Worm (Caenorhabditis elegans) whole organism, young adult: Measurements from ENCODE around the gene zzz-1.
A peak's percentile ranks its signal among the peaks of the same experiment; 100 is the strongest.

Source experiments
- B0261.1 ChIP-seq: sonication (generic microtip); optimal IDR thresholded peaks from 2 replicates; lab custom pipeline; 2016; ENCODE audit warnings: mild to moderate bottlenecking, missing genetic modification characterization, moderate library complexity, missing compliant biosample characterization
- B0336.3 ChIP-seq: fragments of 200-800 bp; sonication (Bioruptor generic); IDR thresholded peaks from 2 replicates; pipeline ENCODE4 v1.3.6; 2022; ENCODE audit warnings: missing genetic modification characterization, missing compliant biosample characterization
- C06A6.2 ChIP-seq: fragments of 200-800 bp; sonication (Bioruptor generic); conservative IDR thresholded peaks from 2 replicates; pipeline ENCODE4 v1.3.6; 2022; ENCODE audit warnings: missing genetic modification characterization, missing compliant biosample characterization
- C17E4.6 ChIP-seq: fragments of 200-800 bp; sonication (Bioruptor generic); IDR thresholded peaks from 2 replicates; pipeline ENCODE4 v1.3.6; 2022; ENCODE audit warnings: missing genetic modification reagents, missing genetic modification characterization, missing compliant biosample characterization
- F49E8.2 ChIP-seq: sonication (generic microtip); optimal IDR thresholded peaks from 3 replicates; lab custom pipeline; 2017; ENCODE audit warnings: missing genetic modification characterization, mild to moderate bottlenecking, missing compliant biosample characterization, antibody characterized with exemption, moderate library complexity; ENCODE audit not compliant: insufficient read depth
- F57A8.1 ChIP-seq: fragments of 200-800 bp; sonication (Bioruptor generic); optimal IDR thresholded peaks from 2 replicates; lab custom pipeline; 2018; ENCODE audit warnings: mild to moderate bottlenecking, missing genetic modification characterization, moderate library complexity, missing compliant biosample characterization
- K11D2.4 ChIP-seq: fragments of 200-800 bp; sonication (Bioruptor generic); IDR thresholded peaks from 2 replicates; pipeline ENCODE4 v1.3.6; 2022; ENCODE audit warnings: missing genetic modification reagents, missing genetic modification characterization, missing compliant biosample characterization
- K12H6.12 ChIP-seq: fragments of 200-800 bp; sonication (Bioruptor generic); optimal IDR thresholded peaks from 2 replicates; lab custom pipeline; 2018; ENCODE audit warnings: mild to moderate bottlenecking, missing genetic modification characterization, missing compliant biosample characterization
- T07F8.4 ChIP-seq: sonication (generic microtip); optimal IDR thresholded peaks from 2 replicates; lab custom pipeline; 2016; ENCODE audit warnings: mild to moderate bottlenecking, missing genetic modification characterization, moderate library complexity, missing compliant biosample characterization
- Y53F4B.3 ChIP-seq: fragments of 200-800 bp; sonication (Bioruptor generic); IDR thresholded peaks from 2 replicates; pipeline ENCODE4 v1.3.6; 2022; ENCODE audit warnings: missing genetic modification reagents, missing genetic modification characterization, missing compliant biosample characterization
- Y56A3A.18 ChIP-seq: fragments of 200-800 bp; sonication (Bioruptor generic); IDR thresholded peaks from 2 replicates; pipeline ENCODE4 v1.3.6; 2022; ENCODE audit warnings: missing genetic modification reagents, missing genetic modification characterization, missing compliant biosample characterization
- Y67H2A.10 ChIP-seq: fragments of 200-800 bp; sonication (Bioruptor generic); conservative IDR thresholded peaks from 2 replicates; pipeline ENCODE4 v1.3.6; 2022; ENCODE audit warnings: missing genetic modification reagents, missing genetic modification characterization, missing compliant biosample characterization
- Y95B8A.8 ChIP-seq: fragments of 200-800 bp; sonication (Bioruptor generic); IDR thresholded peaks from 2 replicates; pipeline ENCODE4 v1.3.6; 2022; ENCODE audit warnings: missing genetic modification reagents, missing genetic modification characterization, missing compliant biosample characterization
- atf-7 ChIP-seq: sonication (generic microtip); optimal IDR thresholded peaks from 2 replicates; lab custom pipeline; 2017; ENCODE audit warnings: mild to moderate bottlenecking, missing genetic modification characterization, missing compliant biosample characterization
- cebp-1 ChIP-seq, 2 experiments: fragments of 200-800 bp in 1 of 2; sonication (Bioruptor generic) in 1 of 2; sonication (generic microtip) in 1 of 2; IDR thresholded peaks in 1 of 2; optimal IDR thresholded peaks in 1 of 2; 2 replicates each; pipeline versions ENCODE4 v1.3.6 to Lab custom; 2017 to 2022; ENCODE audit warnings: missing compliant biosample characterization in 2 of 2, missing genetic modification characterization in 2 of 2, mild to moderate bottlenecking in 1 of 2, missing genetic modification reagents in 1 of 2, moderate library complexity in 1 of 2
- cebp-2 ChIP-seq: fragments of 200-800 bp; sonication (Bioruptor generic); IDR thresholded peaks from 2 replicates; pipeline ENCODE4 v1.3.6; 2022; ENCODE audit warnings: missing genetic modification characterization, missing compliant biosample characterization
- ceh-100 ChIP-seq: fragments of 200-800 bp; sonication (Bioruptor generic); IDR thresholded peaks from 2 replicates; pipeline ENCODE4 v1.3.6; 2022; ENCODE audit warnings: missing genetic modification reagents, missing genetic modification characterization, missing compliant biosample characterization
- die-1 ChIP-seq: sonication (generic microtip); optimal IDR thresholded peaks from 2 replicates; lab custom pipeline; 2016; ENCODE audit warnings: missing genotype, mild to moderate bottlenecking, missing genetic modification characterization, missing compliant biosample characterization
- dpl-1 ChIP-seq: fragments of 150-350 bp; optimal IDR thresholded peaks from 2 replicates; lab custom pipeline; 2014; ENCODE audit warnings: missing biosample characterization, missing genetic modification reagents, missing genetic modification characterization
- egl-44 ChIP-seq: fragments of 200-800 bp; sonication (Bioruptor generic); IDR thresholded peaks from 2 replicates; pipeline ENCODE4 v1.3.6; 2022; ENCODE audit warnings: missing genetic modification reagents, missing genetic modification characterization, missing compliant biosample characterization
- ekl-4 ChIP-seq: fragments of 200-800 bp; sonication (Bioruptor generic); IDR thresholded peaks from 2 replicates; pipeline ENCODE4 v1.3.6; 2022; ENCODE audit warnings: missing genetic modification reagents, missing genetic modification characterization, missing compliant biosample characterization
- gei-17 ChIP-seq: fragments of 200-800 bp; sonication (Bioruptor generic); optimal IDR thresholded peaks from 2 replicates; lab custom pipeline; 2018; ENCODE audit warnings: mild to moderate bottlenecking, missing genetic modification characterization, missing compliant biosample characterization
- hlh-12 ChIP-seq: sonication (generic microtip); optimal IDR thresholded peaks from 2 replicates; lab custom pipeline; 2016; ENCODE audit warnings: missing genetic modification characterization, missing compliant biosample characterization
- hlh-26 ChIP-seq: fragments of 200-800 bp; sonication (Bioruptor generic); conservative IDR thresholded peaks from 2 replicates; pipeline ENCODE4 v1.3.6; 2022; ENCODE audit warnings: missing genetic modification reagents, missing genetic modification characterization, missing compliant biosample characterization
- hmg-20 ChIP-seq: fragments of 200-800 bp; sonication (Bioruptor generic); IDR thresholded peaks from 2 replicates; pipeline ENCODE4 v1.3.6; 2022; ENCODE audit warnings: missing genetic modification reagents, missing genetic modification characterization, missing compliant biosample characterization
- hrde-1 ChIP-seq: sonication (generic microtip); optimal IDR thresholded peaks from 2 replicates; lab custom pipeline; 2016; ENCODE audit warnings: missing genetic modification characterization, mild to moderate bottlenecking, missing compliant biosample characterization, moderate library complexity, missing genotype, missing genetic modification reagents, borderline replicate concordance
- lag-1 ChIP-seq: fragments of 200-800 bp; sonication (Bioruptor generic); IDR thresholded peaks from 2 replicates; pipeline ENCODE4 v1.3.6; 2022; ENCODE audit warnings: missing genetic modification reagents, missing genetic modification characterization, missing compliant biosample characterization
- lin-26 ChIP-seq: fragments of 200-800 bp; sonication (Bioruptor generic); IDR thresholded peaks from 2 replicates; pipeline ENCODE4 v1.3.6; 2022; ENCODE audit warnings: missing genetic modification reagents, missing genetic modification characterization, missing compliant biosample characterization
- lin-35 ChIP-seq, 3 experiments: fragments of 150-350 bp in 2 of 3; sonication (generic microtip) in 1 of 3; optimal IDR thresholded peaks; 2 replicates each; lab custom pipeline; 2014 to 2018; ENCODE audit warnings: missing biosample characterization in 3 of 3, missing genetic modification characterization in 3 of 3, missing genetic modification reagents in 3 of 3
- lin-40 ChIP-seq: sonication (generic microtip); optimal IDR thresholded peaks from 2 replicates; lab custom pipeline; 2016; ENCODE audit warnings: missing genetic modification characterization, mild to moderate bottlenecking, missing compliant biosample characterization, missing genotype, missing genetic modification reagents
- madf-6 ChIP-seq: fragments of 200-800 bp; sonication (Bioruptor generic); IDR thresholded peaks from 2 replicates; pipeline ENCODE4 v1.3.6; 2022; ENCODE audit warnings: missing genetic modification reagents, missing genetic modification characterization, missing compliant biosample characterization
- madf-8 ChIP-seq: fragments of 200-800 bp; sonication (Bioruptor generic); conservative IDR thresholded peaks from 2 replicates; pipeline ENCODE4 v1.3.6; 2022; ENCODE audit warnings: missing genetic modification reagents, missing genetic modification characterization, missing compliant biosample characterization
- mcd-1 ChIP-seq: fragments of 200-800 bp; sonication (Bioruptor generic); IDR thresholded peaks from 2 replicates; pipeline ENCODE4 v1.3.6; 2022; ENCODE audit warnings: missing genetic modification reagents, missing genetic modification characterization, missing compliant biosample characterization
- mes-4 ChIP-seq: sonication (generic microtip); optimal IDR thresholded peaks from 2 replicates; lab custom pipeline; 2016; ENCODE audit warnings: missing genotype, missing genetic modification characterization, missing compliant biosample characterization
- nfya-2 ChIP-seq: fragments of 200-800 bp; sonication (Bioruptor generic); IDR thresholded peaks from 2 replicates; pipeline ENCODE4 v1.3.6; 2022; ENCODE audit warnings: missing genetic modification reagents, missing genetic modification characterization, missing compliant biosample characterization
- nfyb-1 ChIP-seq: fragments of 200-800 bp; sonication (Bioruptor generic); IDR thresholded peaks from 2 replicates; pipeline ENCODE4 v1.3.6; 2022; ENCODE audit warnings: missing genetic modification reagents, missing genetic modification characterization, missing compliant biosample characterization
- nhr-120 ChIP-seq: fragments of 200-800 bp; sonication (Bioruptor generic); IDR thresholded peaks from 2 replicates; pipeline ENCODE4 v1.3.6; 2022; ENCODE audit warnings: missing genetic modification characterization, missing compliant biosample characterization
- nhr-27 ChIP-seq: fragments of 200-800 bp; sonication (Bioruptor generic); optimal IDR thresholded peaks from 2 replicates; lab custom pipeline; 2018; ENCODE audit warnings: mild to moderate bottlenecking, missing genetic modification characterization, moderate library complexity, missing compliant biosample characterization
- pha-4 ChIP-seq: fragments of 150-350 bp; sonication (generic microtip); optimal IDR thresholded peaks from 2 replicates; lab custom pipeline; 2014; ENCODE audit warnings: missing biosample characterization, missing genetic modification reagents, missing genetic modification characterization
- sdz-38 ChIP-seq: sonication (generic microtip); optimal IDR thresholded peaks from 2 replicates; lab custom pipeline; 2016; ENCODE audit warnings: missing genotype, missing genetic modification characterization, missing compliant biosample characterization
- snpc-1.3 ChIP-seq: sonication (generic microtip); optimal IDR thresholded peaks from 2 replicates; lab custom pipeline; 2017; ENCODE audit warnings: missing genetic modification characterization, mild to moderate bottlenecking, missing compliant biosample characterization, antibody characterized with exemption, moderate library complexity, missing genotype, missing genetic modification reagents; ENCODE audit not compliant: insufficient read depth
- somi-1 ChIP-seq: fragments of 200-800 bp; sonication (Bioruptor generic); optimal IDR thresholded peaks from 2 replicates; lab custom pipeline; 2018; ENCODE audit warnings: mild to moderate bottlenecking, missing genetic modification characterization, missing compliant biosample characterization
- tbp1 ChIP-seq: fragments of 200-800 bp; sonication (Bioruptor generic); optimal IDR thresholded peaks from 2 replicates; lab custom pipeline; 2018; ENCODE audit warnings: mild to moderate bottlenecking, missing genetic modification characterization, missing compliant biosample characterization
- tlf-1 ChIP-seq: fragments of 200-800 bp; sonication (Bioruptor generic); optimal IDR thresholded peaks from 2 replicates; lab custom pipeline; 2018; ENCODE audit warnings: mild to moderate bottlenecking, missing genetic modification characterization, missing compliant biosample characterization
- zim-3 ChIP-seq: sonication (generic microtip); optimal IDR thresholded peaks from 2 replicates; lab custom pipeline; 2017; ENCODE audit warnings: mild to moderate bottlenecking, missing genetic modification characterization, moderate library complexity, missing compliant biosample characterization
- ztf-22 ChIP-seq: fragments of 200-800 bp; sonication (Bioruptor generic); optimal IDR thresholded peaks from 2 replicates; lab custom pipeline; 2018; ENCODE audit warnings: mild to moderate bottlenecking, missing genetic modification characterization, moderate library complexity, missing compliant biosample characterization
- ztf-3 ChIP-seq: fragments of 200-800 bp; sonication (Bioruptor generic); optimal IDR thresholded peaks from 2 replicates; lab custom pipeline; 2018; ENCODE audit warnings: mild to moderate bottlenecking, missing genetic modification characterization, missing compliant biosample characterization
- ztf-6 ChIP-seq: fragments of 200-800 bp; sonication (Bioruptor generic); IDR thresholded peaks from 2 replicates; pipeline ENCODE4 v1.3.6; 2022; ENCODE audit warnings: missing genetic modification reagents, missing genetic modification characterization, missing compliant biosample characterization

The zzz-1 gene

ce11 chrV:10858340-10858739 lies 50.6 kb downstream of the zzz-1 start (continued):
- TF ChIP-seq hmg-20 (no peak), ztf-22 (peak; percentile 39), nfyb-1 (GFP tag; lab: Robert Waterston, UW) (peak; percentile 57; the same call in 1 of the 2 replicates), lin-35 (GFP tag; optimal IDR thresholded peaks at IDR 0.05; lab: Kevin White, UChicago) (peak in 1 of 3 experiments; percentile 19), Y95B8A.8 (GFP tag; lab: Robert Waterston, UW) (peak; percentile 63; the same call in 1 of the 2 replicates), cebp-2 (GFP tag; lab: Robert Waterston, UW) (no peak), T07F8.4 (tag; lab: Kevin White, UChicago) (no peak), die-1 (tag; lab: Kevin White, UChicago) (no peak), B0261.1 (tag; lab: Kevin White, UChicago) (no peak), nhr-120 (GFP tag; lab: Robert Waterston, UW) (no peak), madf-8 (GFP tag; lab: Robert Waterston, UW) (no peak), nhr-27 (tag; lab: Kevin White, UChicago) (no peak), somi-1 (GFP tag; lab: Kevin White, UChicago) (peak; percentile 91), F57A8.1 (GFP tag; lab: Kevin White, UChicago) (no peak), madf-6 (GFP tag; lab: Robert Waterston, UW) (no peak), C17E4.6 (GFP tag; lab: Robert Waterston, UW) (no peak), B0336.3 (GFP tag; lab: Robert Waterston, UW) (0 out of 2 replicates have a peak, but pooled peaks have one; percentile 52), hrde-1 (no peak), C06A6.2 (peak; percentile 72), Y67H2A.10 (GFP tag; lab: Robert Waterston, UW) (no peak), zim-3 (tag; lab: Kevin White, UChicago) (no peak), ceh-100 (GFP tag; lab: Robert Waterston, UW) (no peak), lin-40 (tag; lab: Kevin White, UChicago) (peak; percentile 67), lag-1 (GFP tag; lab: Robert Waterston, UW) (no peak), sdz-38 (tag; lab: Kevin White, UChicago) (no peak), lin-26 (0 out of 2 replicates have a peak, but pooled peaks have one; percentile 49), Y56A3A.18 (GFP tag; lab: Robert Waterston, UW) (no peak), nfya-2 (GFP tag; lab: Robert Waterston, UW) (no peak), K12H6.12 (peak; percentile 86), K11D2.4 (GFP tag; lab: Robert Waterston, UW) (peak; percentile 72; the same call in 1 of the 2 replicates), mcd-1 (GFP tag; lab: Robert Waterston, UW) (0 out of 2 replicates have a peak, but pooled peaks have one; percentile 30), ekl-4 (no peak), gei-17 (GFP tag; lab: Kevin White, UChicago) (peak; percentile 17), mes-4 (tag; lab: Kevin White, UChicago) (no peak), F49E8.2 (tag; lab: Kevin White, UChicago) (no peak), hlh-12 (tag; lab: Kevin White, UChicago) (no peak), tlf-1 (GFP tag; lab: Kevin White, UChicago) (peak; percentile 26), cebp-1 (GFP tag; IDR thresholded peaks at IDR 0.05; lab: Robert Waterston, UW) (no peak), cebp-1 (tag; optimal IDR thresholded peaks at IDR 0.05; lab: Kevin White, UChicago) (peak; percentile 77), tbp1 (peak; percentile 3), ztf-6 (GFP tag; lab: Robert Waterston, UW) (no peak), atf-7 (peak; percentile 54), pha-4 (no peak), egl-44 (GFP tag; lab: Robert Waterston, UW) (0 out of 2 replicates have a peak, but pooled peaks have one; percentile 7), hlh-26 (GFP tag; lab: Robert Waterston, UW) (no peak), ztf-3 (GFP tag; lab: Kevin White, UChicago) (no peak), dpl-1 (GFP tag; lab: Kevin White, UChicago) (no peak), snpc-1.3 (tag; lab: Kevin White, UChicago) (no peak), Y53F4B.3 (no peak)
